Worm (Caenorhabditis elegans) whole organism, late embryonic: ENCODE results near the gene pat-12.

Experiments
- C38D4.7 ChIP-seq: fragments of 200-800 bp; sonication (Bioruptor generic); optimal IDR thresholded peaks from 2 replicates; lab custom pipeline; 2018; ENCODE audit warnings: mild to moderate bottlenecking, missing genetic modification characterization, moderate library complexity, missing compliant biosample characterization
- F13H6.1 ChIP-seq: sonication (generic microtip); optimal IDR thresholded peaks from 2 replicates; lab custom pipeline; 2016; ENCODE audit warnings: missing genetic modification characterization, missing compliant biosample characterization
- K02D7.2 ChIP-seq: sonication (generic microtip); optimal IDR thresholded peaks from 2 replicates; lab custom pipeline; 2017; ENCODE audit warnings: mild to moderate bottlenecking, missing genetic modification characterization, missing compliant biosample characterization
- K09A11.1 ChIP-seq: sonication (generic microtip); optimal IDR thresholded peaks from 2 replicates; lab custom pipeline; 2017; ENCODE audit warnings: antibody characterized with exemption, mild to moderate bottlenecking, missing genetic modification characterization, missing compliant biosample characterization; ENCODE audit not compliant: insufficient read depth
- ama-1 ChIP-seq: fragments of 150-350 bp; optimal IDR thresholded peaks from 2 replicates; lab custom pipeline; 2014
- ceh-18 ChIP-seq: sonication (generic microtip); optimal IDR thresholded peaks from 2 replicates; lab custom pipeline; 2016; ENCODE audit warnings: missing genetic modification characterization, missing compliant biosample characterization
- ceh-48 ChIP-seq: sonication (generic microtip); optimal IDR thresholded peaks from 2 replicates; lab custom pipeline; 2016; ENCODE audit warnings: missing genetic modification characterization, inconsistent platforms, missing compliant biosample characterization
- elt-2 ChIP-seq: sonication (generic microtip); optimal IDR thresholded peaks from 2 replicates; lab custom pipeline; 2016; ENCODE audit warnings: missing genetic modification reagents, missing genetic modification characterization, missing compliant biosample characterization
- ets-4 ChIP-seq: sonication (generic microtip); optimal IDR thresholded peaks from 2 replicates; lab custom pipeline; 2016; ENCODE audit warnings: missing genetic modification characterization, missing compliant biosample characterization
- gmeb-2 ChIP-seq: sonication (generic microtip); optimal IDR thresholded peaks from 2 replicates; lab custom pipeline; 2016; ENCODE audit warnings: missing genetic modification characterization, inconsistent platforms, missing compliant biosample characterization
- nhr-11 ChIP-seq: fragments of 150-350 bp; optimal IDR thresholded peaks from 2 replicates; lab custom pipeline; 2014; ENCODE audit warnings: missing biosample characterization, missing genetic modification characterization
- pha-4 ChIP-seq: fragments of 150-350 bp; optimal IDR thresholded peaks from 2 replicates; lab custom pipeline; 2018; ENCODE audit warnings: missing biosample characterization, missing genetic modification reagents, missing genetic modification characterization
- unc-86 ChIP-seq: sonication (generic microtip); optimal IDR thresholded peaks from 2 replicates; lab custom pipeline; 2016; ENCODE audit warnings: missing genetic modification characterization, missing compliant biosample characterization

ce11 chrIII:764404-764803 is 12.2 kb upstream of the pat-12 start:
- TF ChIP-seq unc-86 (tag; lab: Kevin White, UChicago) (no peak), ets-4 (tag; lab: Kevin White, UChicago) (no peak), ama-1 (lab: Kevin White, UChicago) (no peak), nhr-11 (tag; lab: Kevin White, UChicago) (no peak), gmeb-2 (tag; lab: Kevin White, UChicago) (no peak), elt-2 (tag; lab: Kevin White, UChicago) (no peak), F13H6.1 (tag; lab: Kevin White, UChicago) (no peak), C38D4.7 (GFP tag; lab: Kevin White, UChicago) (no peak), ceh-48 (tag; lab: Kevin White, UChicago) (peak; percentile 19), pha-4 (tag; lab: Kevin White, UChicago) (no peak), ceh-18 (no peak), K09A11.1 (tag; lab: Kevin White, UChicago) (no peak), K02D7.2 (no peak)
